Worm (Caenorhabditis elegans) whole organism, young adult: ENCODE results near the gene ZK84.4.

Experiments
- F33H1.4 ChIP-seq: fragments of 200-800 bp; sonication (Bioruptor generic); IDR thresholded peaks from 2 replicates; pipeline ENCODE4 v1.3.6; 2022; ENCODE audit warnings: missing genetic modification reagents, missing genetic modification characterization, missing compliant biosample characterization
- Y79H2A.3 ChIP-seq: fragments of 200-800 bp; sonication (Bioruptor generic); conservative IDR thresholded peaks from 2 replicates; pipeline ENCODE4 v1.3.6; 2022; ENCODE audit warnings: missing genetic modification reagents, missing genetic modification characterization, missing compliant biosample characterization
- ama-1 ChIP-seq, 3 experiments: fragments of 150-350 bp in 1 of 3; sonication (generic microtip) in 2 of 3; optimal IDR thresholded peaks; 2 replicates each; lab custom pipeline; 2014 to 2018; ENCODE audit warnings: missing biosample characterization in 2 of 3, missing genetic modification characterization in 2 of 3, missing genetic modification reagents in 2 of 3
- attf-3 ChIP-seq: fragments of 200-800 bp; sonication (Bioruptor generic); conservative IDR thresholded peaks from 2 replicates; pipeline ENCODE4 v1.3.6; 2022; ENCODE audit warnings: missing genetic modification reagents, missing genetic modification characterization, missing compliant biosample characterization
- ceh-79 ChIP-seq: sonication (generic microtip); optimal IDR thresholded peaks from 2 replicates; lab custom pipeline; 2017; ENCODE audit warnings: mild to moderate bottlenecking, missing genetic modification characterization, missing compliant biosample characterization
- let-526 ChIP-seq: fragments of 200-800 bp; sonication (Bioruptor generic); IDR thresholded peaks from 2 replicates; pipeline ENCODE4 v1.3.6; 2022; ENCODE audit warnings: missing genetic modification reagents, missing genetic modification characterization, missing compliant biosample characterization
- nfya-1 ChIP-seq: sonication (generic microtip); optimal IDR thresholded peaks from 2 replicates; lab custom pipeline; 2017; ENCODE audit warnings: antibody characterized with exemption, missing compliant biosample characterization, missing genetic modification characterization, borderline replicate concordance; ENCODE audit not compliant: insufficient read depth
- nhr-120 ChIP-seq: fragments of 200-800 bp; sonication (Bioruptor generic); IDR thresholded peaks from 2 replicates; pipeline ENCODE4 v1.3.6; 2022; ENCODE audit warnings: missing genetic modification characterization, missing compliant biosample characterization
- pbrm-1 ChIP-seq: fragments of 200-800 bp; sonication (Bioruptor generic); IDR thresholded peaks from 2 replicates; pipeline ENCODE4 v1.3.6; 2022; ENCODE audit warnings: missing genetic modification reagents, missing genetic modification characterization, missing compliant biosample characterization
- snpc-4 ChIP-seq, 5 experiments: fragments of 150-350 bp in 1 of 5; sonication (generic microtip) in 4 of 5; optimal IDR thresholded peaks; 2 replicates each; lab custom pipeline; 2014 to 2018; ENCODE audit warnings: missing genetic modification characterization in 5 of 5, missing biosample characterization in 3 of 5, antibody characterized with exemption in 2 of 5, mild to moderate bottlenecking in 2 of 5, missing compliant biosample characterization in 2 of 5, missing genotype in 2 of 5, moderate library complexity in 2 of 5, missing genetic modification reagents in 1 of 5
- somi-1 ChIP-seq: fragments of 200-800 bp; sonication (Bioruptor generic); optimal IDR thresholded peaks from 2 replicates; lab custom pipeline; 2018; ENCODE audit warnings: mild to moderate bottlenecking, missing genetic modification characterization, missing compliant biosample characterization
- unc-62 ChIP-seq: fragments of 150-350 bp; optimal IDR thresholded peaks from 2 replicates; lab custom pipeline; 2014; ENCODE audit warnings: missing biosample characterization, missing genetic modification reagents, missing genetic modification characterization

DNA sequence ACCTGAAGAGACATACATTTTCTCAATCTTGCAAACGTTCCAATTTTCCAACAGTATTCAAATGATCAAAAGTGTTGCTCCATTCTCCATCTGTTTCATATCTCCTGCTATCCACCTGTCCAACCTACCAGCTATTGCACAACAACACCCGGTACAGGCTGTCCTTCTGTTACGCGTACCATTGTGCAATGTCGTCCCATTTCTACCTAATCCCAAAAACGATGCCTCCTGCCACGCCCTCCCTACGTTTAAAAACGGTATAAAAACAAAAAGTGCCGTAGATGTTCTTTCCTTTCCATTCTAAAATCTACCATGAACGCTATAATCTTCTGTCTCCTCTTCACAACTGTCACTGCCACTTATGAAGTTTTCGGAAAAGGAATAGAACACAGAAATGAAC, 20.6 kb downstream of the ZK84.4 start, which contains the start of gene ins-2:
- no peak for TF ChIP-seq ama-1 (optimal IDR thresholded peaks at IDR 0.05; lab: Kevin White, UChicago)
- no peak for TF ChIP-seq ama-1 (GFP tag; optimal IDR thresholded peaks at IDR 0.05; lab: Kevin White, UChicago)
- no peak for TF ChIP-seq snpc-4 (GFP tag; optimal IDR thresholded peaks at IDR 0.05; lab: Kevin White, UChicago)
- TF ChIP-seq snpc-4 (tag; optimal IDR thresholded peaks at IDR 0.05; lab: Kevin White, UChicago), result no peak
- TF ChIP-seq let-526, result no peak
- TF ChIP-seq pbrm-1 (GFP tag; lab: Robert Waterston, UW), result no peak
- TF ChIP-seq unc-62 (GFP tag; lab: Kevin White, UChicago), result no peak
- TF ChIP-seq somi-1 (GFP tag; lab: Kevin White, UChicago), result no peak
- no peak for TF ChIP-seq F33H1.4 (GFP tag; lab: Robert Waterston, UW)
- TF ChIP-seq nhr-120, result no peak
- TF ChIP-seq attf-3 (GFP tag; lab: Robert Waterston, UW), result no peak
- no peak for TF ChIP-seq nfya-1 (tag; lab: Kevin White, UChicago)
- no peak for TF ChIP-seq Y79H2A.3 (GFP tag; lab: Robert Waterston, UW)
- no peak for TF ChIP-seq ceh-79 (tag; lab: Kevin White, UChicago)
